Worm (Caenorhabditis elegans): ENCODE results near the gene M03E7.3.
"Not testable (repeated sequence)": the region's sequence is repeated elsewhere in the genome, so short reads cannot be mapped to it uniquely, and the experiment has no call there.

DNA sequence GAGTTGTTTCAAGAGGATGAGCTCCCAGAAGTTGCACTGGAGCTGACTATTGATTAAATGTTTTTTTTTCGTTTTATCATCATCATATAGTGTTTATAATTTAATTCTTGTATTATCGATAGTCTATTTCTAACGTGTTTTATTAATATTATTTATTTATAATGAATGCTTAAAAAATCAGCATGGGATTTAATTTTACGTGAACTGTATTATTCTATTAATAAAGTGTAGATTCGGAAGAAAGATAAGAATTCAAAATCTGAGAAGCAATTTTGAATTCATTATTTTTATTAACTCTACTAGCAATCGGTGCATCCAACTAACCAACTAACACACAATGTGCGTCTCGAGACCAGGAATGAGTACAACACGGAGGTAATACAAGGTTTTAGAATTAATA, 48.5 kb downstream of the M03E7.3 start, which contains the start of gene C14C11.1:
- TF ChIP-seq nhr-11 (tag; optimal IDR thresholded peaks at IDR 0.05); pha-4 (GFP tag; IDR thresholded peaks at IDR 0.05); pha-4 (tag; optimal IDR thresholded peaks at IDR 0.05); unc-62 (GFP tag; optimal IDR thresholded peaks at IDR 0.05 in 1 of 2); unc-62 (tag; optimal IDR thresholded peaks at IDR 0.05); hmg-1.1 (GFP tag; IDR thresholded peaks at IDR 0.05); zag-1 (tag; optimal IDR thresholded peaks at IDR 0.05); R02D3.7 (tag; optimal IDR thresholded peaks at IDR 0.05); nhr-237 (tag; optimal IDR thresholded peaks at IDR 0.05); nhr-77 (tag; optimal IDR thresholded peaks at IDR 0.05); ceh-62 (tag; optimal IDR thresholded peaks at IDR 0.05); skn-1 (tag; optimal IDR thresholded peaks at IDR 0.05); lir-3 (tag; optimal IDR thresholded peaks at IDR 0.05); ztf-11 (tag; optimal IDR thresholded peaks at IDR 0.05); ztf-7 (tag; optimal IDR thresholded peaks at IDR 0.05): not testable (repeated sequence)
